Worm (Caenorhabditis elegans) whole organism, L2 larva: ENCODE data around the gene F21C10.10.

Source experiments
- R02D3.7 ChIP-seq: fragments of 150-350 bp; optimal IDR thresholded peaks from 2 replicates; lab custom pipeline; 2014; ENCODE audit warnings: missing biosample characterization, missing genetic modification characterization
- ama-1 ChIP-seq: fragments of 150-350 bp; optimal IDR thresholded peaks from 2 replicates; lab custom pipeline; 2018; ENCODE audit warnings: inconsistent platforms
- ceh-82 ChIP-seq: fragments of 150-350 bp; optimal IDR thresholded peaks from 2 replicates; lab custom pipeline; 2014; ENCODE audit warnings: missing biosample characterization, missing genetic modification characterization
- elt-3 ChIP-seq: sonication (generic microtip); optimal IDR thresholded peaks from 2 replicates; lab custom pipeline; 2017; ENCODE audit warnings: missing biosample characterization, missing genetic modification characterization
- lin-39 ChIP-seq: fragments of 150-350 bp; optimal IDR thresholded peaks from 2 replicates; lab custom pipeline; 2014; ENCODE audit warnings: missing biosample characterization, missing genetic modification reagents, missing genetic modification characterization
- lsy-2 ChIP-seq, 2 experiments: fragments of 150-350 bp in 1 of 2; sonication (generic microtip) in 1 of 2; optimal IDR thresholded peaks; 2 replicates each; lab custom pipeline; 2014 to 2017; ENCODE audit warnings: missing biosample characterization in 2 of 2, missing genetic modification characterization in 2 of 2
- nhr-11 ChIP-seq: fragments of 150-350 bp; optimal IDR thresholded peaks from 2 replicates; lab custom pipeline; 2014; ENCODE audit warnings: missing biosample characterization, missing genetic modification characterization
- nhr-129 ChIP-seq: fragments of 150-350 bp; optimal IDR thresholded peaks from 2 replicates; lab custom pipeline; 2014; ENCODE audit warnings: missing biosample characterization, missing genetic modification characterization
- nhr-237 ChIP-seq: fragments of 150-350 bp; optimal IDR thresholded peaks from 2 replicates; lab custom pipeline; 2014; ENCODE audit warnings: missing biosample characterization, missing genetic modification characterization
- skn-1 ChIP-seq: sonication (generic microtip); optimal IDR thresholded peaks from 2 replicates; lab custom pipeline; 2017; ENCODE audit warnings: missing biosample characterization, missing genetic modification characterization
- snpc-4 ChIP-seq: fragments of 150-350 bp; optimal IDR thresholded peaks from 2 replicates; lab custom pipeline; 2014; ENCODE audit warnings: missing biosample characterization, missing genetic modification characterization

ce11 chrV:9054771-9055170 lies 41.3 kb upstream of the F21C10.10 start, which contains the start of gene swm-1:
- TF ChIP-seq ama-1 (no peak), elt-3 (no peak), nhr-237 (tag; lab: Kevin White, UChicago) (no peak), lin-39 (tag; lab: Kevin White, UChicago) (no peak), ceh-82 (tag; lab: Kevin White, UChicago) (no peak), snpc-4 (tag; lab: Kevin White, UChicago) (no peak), nhr-11 (tag; lab: Kevin White, UChicago) (no peak), R02D3.7 (no peak), skn-1 (tag; lab: Kevin White, UChicago) (no peak), nhr-129 (no peak), lsy-2 (tag; optimal IDR thresholded peaks at IDR 0.05; lab: Kevin White, UChicago) (no peak)
